Fruit fly (Drosophila melanogaster) whole organism, embryonic: ENCODE data around the gene Glt.

Experiments
- Bgb ChIP-seq: fragments of 200-800 bp; sonication (Bioruptor generic); IDR thresholded peaks from 2 replicates; pipeline ENCODE4 v1.3.6; 2022; ENCODE audit warnings: missing biosample characterization, missing genetic modification characterization; ENCODE audit not compliant: partially characterized antibody
- C15 ChIP-seq: fragments of 200-800 bp; sonication (Bioruptor generic); IDR thresholded peaks from 3 replicates; pipeline ENCODE4 v1.3.6; 2022; ENCODE audit warnings: missing biosample characterization, missing genetic modification characterization
- CG11560 ChIP-seq: fragments of 200-800 bp; sonication (Bioruptor generic); IDR thresholded peaks from 3 replicates; pipeline ENCODE4 v1.3.6; 2022; ENCODE audit warnings: missing biosample characterization, missing genetic modification characterization
- CG12299 ChIP-seq: fragments of 200-800 bp; sonication (Bioruptor generic); optimal IDR thresholded peaks from 2 replicates; lab custom pipeline; 2018; ENCODE audit warnings: missing biosample characterization, mild to moderate bottlenecking, missing genetic modification characterization
- CG14014 ChIP-seq: fragments of 200-800 bp; sonication (Bioruptor generic); IDR thresholded peaks from 2 replicates; pipeline ENCODE4 v1.3.6; 2022; ENCODE audit warnings: missing biosample characterization, missing genetic modification characterization
- CG17802 ChIP-seq: fragments of 200-800 bp; sonication (Bioruptor generic); optimal IDR thresholded peaks from 2 replicates; lab custom pipeline; 2018; ENCODE audit warnings: missing biosample characterization, mild to moderate bottlenecking, missing genetic modification characterization, moderate library complexity
- CG18619 ChIP-seq: fragments of 200-800 bp; sonication (Bioruptor generic); optimal IDR thresholded peaks from 3 replicates; lab custom pipeline; 2017; ENCODE audit warnings: missing biosample characterization, mild to moderate bottlenecking, missing genetic modification characterization
- CG2129 ChIP-seq: fragments of 200-800 bp; sonication (Bioruptor generic); IDR thresholded peaks from 2 replicates; pipeline ENCODE4 v1.3.6; 2022; ENCODE audit warnings: missing biosample characterization, missing genetic modification characterization; ENCODE audit not compliant: partially characterized antibody
- CG31224 ChIP-seq: fragments of 200-800 bp; sonication (Bioruptor generic); IDR thresholded peaks from 2 replicates; pipeline ENCODE4 v1.3.6; 2022; ENCODE audit warnings: missing biosample characterization, missing genetic modification characterization
- CG31441 ChIP-seq: fragments of 200-800 bp; sonication (Bioruptor generic); IDR thresholded peaks from 2 replicates; pipeline ENCODE4 v1.3.6; 2022; ENCODE audit warnings: missing biosample characterization, missing genetic modification characterization
- CG34224 ChIP-seq: fragments of 200-800 bp; sonication (Bioruptor generic); IDR thresholded peaks from 3 replicates; pipeline ENCODE4 v1.3.6; 2022; ENCODE audit warnings: missing biosample characterization, missing genetic modification characterization; ENCODE audit not compliant: partially characterized antibody
- CG34422 ChIP-seq: fragments of 200-800 bp; sonication (Bioruptor generic); IDR thresholded peaks from 3 replicates; pipeline ENCODE4 v1.3.6; 2022; ENCODE audit warnings: missing biosample characterization, missing genetic modification characterization
- CG4282 ChIP-seq: fragments of 200-800 bp; sonication (Bioruptor generic); optimal IDR thresholded peaks from 2 replicates; lab custom pipeline; 2016; ENCODE audit warnings: missing biosample characterization, missing genetic modification characterization
- CG6813 ChIP-seq: fragments of 200-800 bp; sonication (Bioruptor generic); optimal IDR thresholded peaks from 2 replicates; lab custom pipeline; 2017; ENCODE audit warnings: missing biosample characterization, missing genetic modification characterization, mild to moderate bottlenecking, moderate library complexity, missing genetic modification reagents
- CG7786 ChIP-seq: fragments of 200-800 bp; sonication (Bioruptor generic); optimal IDR thresholded peaks from 2 replicates; lab custom pipeline; 2016; ENCODE audit warnings: missing biosample characterization, missing genetic modification characterization
- CG8281 ChIP-seq: fragments of 200-800 bp; sonication (Bioruptor generic); optimal IDR thresholded peaks from 2 replicates; lab custom pipeline; 2018; ENCODE audit warnings: missing biosample characterization, mild to moderate bottlenecking, missing genetic modification characterization, moderate library complexity
- CG8388 ChIP-seq: fragments of 200-800 bp; sonication (Bioruptor generic); optimal IDR thresholded peaks from 2 replicates; lab custom pipeline; 2019; ENCODE audit warnings: missing biosample characterization, mild to moderate bottlenecking, missing genetic modification characterization, moderate library complexity
- CG8478 ChIP-seq: fragments of >200 bp; optimal IDR thresholded peaks from 2 replicates; lab custom pipeline; 2018
- CG8924 ChIP-seq: fragments of 200-800 bp; optimal IDR thresholded peaks from 3 replicates; lab custom pipeline; 2019; ENCODE audit warnings: missing biosample characterization, mild to moderate bottlenecking, missing genetic modification characterization, moderate library complexity
- CHES-1-like ChIP-seq: fragments of 200-800 bp; sonication (Bioruptor generic); optimal IDR thresholded peaks from 2 replicates; lab custom pipeline; 2016; ENCODE audit warnings: missing biosample characterization, missing genetic modification characterization
- CrebB ChIP-seq: fragments of 200-800 bp; sonication (Bioruptor generic); optimal IDR thresholded peaks from 3 replicates; lab custom pipeline; 2018; ENCODE audit warnings: missing biosample characterization, mild to moderate bottlenecking, missing genetic modification characterization
- Dip2 ChIP-seq: fragments of 200-800 bp; sonication (Bioruptor generic); IDR thresholded peaks from 2 replicates; pipeline ENCODE4 v1.3.6; 2022; ENCODE audit warnings: missing biosample characterization, missing genetic modification characterization
- Doc2 ChIP-seq: fragments of 200-800 bp; sonication (Bioruptor generic); IDR thresholded peaks from 2 replicates; pipeline ENCODE4 v1.3.6; 2022; ENCODE audit warnings: missing biosample characterization, missing genetic modification characterization
- Eip74EF ChIP-seq, 2 experiments: fragments of 200-800 bp in 1 of 2; fragments of >200 bp in 1 of 2; sonication (Bioruptor generic) in 1 of 2; optimal IDR thresholded peaks; 2 replicates each; lab custom pipeline; 2017 to 2019; ENCODE audit warnings: missing biosample characterization in 2 of 2, missing genetic modification characterization in 2 of 2, mild to moderate bottlenecking in 1 of 2, moderate library complexity in 1 of 2
- HHEX ChIP-seq: fragments of 200-800 bp; sonication (Bioruptor generic); optimal IDR thresholded peaks from 3 replicates; lab custom pipeline; 2017; ENCODE audit warnings: missing biosample characterization, mild to moderate bottlenecking, missing genetic modification characterization, missing genetic modification reagents
- Mad ChIP-seq: fragments of 200-800 bp; sonication (Bioruptor generic); optimal IDR thresholded peaks from 2 replicates; lab custom pipeline; 2016; ENCODE audit warnings: missing biosample characterization, missing genetic modification characterization
- NFAT ChIP-seq: fragments of 200-800 bp; sonication (Bioruptor generic); IDR thresholded peaks from 2 replicates; pipeline ENCODE4 v1.3.6; 2022; ENCODE audit warnings: missing biosample characterization, missing genetic modification characterization
- PHDP ChIP-seq: fragments of 200-800 bp; sonication (Bioruptor generic); optimal IDR thresholded peaks from 3 replicates; lab custom pipeline; 2018; ENCODE audit warnings: missing biosample characterization, mild to moderate bottlenecking, missing genetic modification characterization, moderate library complexity
- Rx ChIP-seq: fragments of 200-800 bp; sonication (Bioruptor generic); IDR thresholded peaks from 2 replicates; pipeline ENCODE4 v1.3.6; 2022; ENCODE audit warnings: missing biosample characterization, missing genetic modification characterization
- Scr ChIP-seq: fragments of 200-800 bp; sonication (Bioruptor generic); IDR thresholded peaks from 2 replicates; pipeline ENCODE4 v1.3.6; 2022; ENCODE audit warnings: missing biosample characterization, missing genetic modification characterization; ENCODE audit not compliant: partially characterized antibody
- Sin3A ChIP-seq: fragments of >200 bp; optimal IDR thresholded peaks from 2 replicates; lab custom pipeline; 2018
- Six4 ChIP-seq: fragments of 200-800 bp; sonication (Bioruptor generic); optimal IDR thresholded peaks from 2 replicates; lab custom pipeline; 2016; ENCODE audit warnings: missing biosample characterization, missing genetic modification characterization
- ab ChIP-seq: fragments of 200-800 bp; sonication (Bioruptor generic); optimal IDR thresholded peaks from 2 replicates; lab custom pipeline; 2016; ENCODE audit warnings: missing biosample characterization, missing genetic modification characterization
- abd-A ChIP-seq: fragments of 200-800 bp; sonication (Bioruptor generic); optimal IDR thresholded peaks from 3 replicates; lab custom pipeline; 2019; ENCODE audit warnings: missing biosample characterization, mild to moderate bottlenecking, missing genetic modification characterization, moderate library complexity
- amos ChIP-seq: fragments of 200-800 bp; sonication (Bioruptor generic); IDR thresholded peaks from 2 replicates; pipeline ENCODE4 v1.3.6; 2022; ENCODE audit warnings: missing biosample characterization, missing genetic modification characterization; ENCODE audit not compliant: partially characterized antibody
- ase ChIP-seq: fragments of 200-800 bp; sonication (Bioruptor generic); IDR thresholded peaks from 3 replicates; pipeline ENCODE4 v1.3.6; 2022; ENCODE audit warnings: missing biosample characterization, missing genetic modification characterization
- bowl ChIP-seq: fragments of 200-800 bp; sonication (Bioruptor generic); IDR thresholded peaks from 2 replicates; pipeline ENCODE4 v1.3.6; 2022; ENCODE audit warnings: missing biosample characterization, missing genetic modification characterization
- cad ChIP-seq: fragments of >200 bp; optimal IDR thresholded peaks from 2 replicates; lab custom pipeline; 2017; ENCODE audit warnings: missing biosample characterization, missing genetic modification characterization
- fd3F ChIP-seq: fragments of 200-800 bp; sonication (Bioruptor generic); optimal IDR thresholded peaks from 2 replicates; lab custom pipeline; 2018; ENCODE audit warnings: missing biosample characterization, mild to moderate bottlenecking, missing genetic modification characterization, moderate library complexity
- hbn ChIP-seq: fragments of 200-800 bp; sonication (Bioruptor generic); IDR thresholded peaks from 2 replicates; pipeline ENCODE4 v1.3.6; 2022; ENCODE audit warnings: missing biosample characterization, missing genetic modification characterization; ENCODE audit not compliant: partially characterized antibody
- lola ChIP-seq, 3 experiments: fragments of >200 bp in 2 of 3; fragments of 200-800 bp in 1 of 3; sonication (Bioruptor generic) in 1 of 3; optimal IDR thresholded peaks; 2 replicates each; lab custom pipeline; 2017 to 2019; ENCODE audit warnings: missing biosample characterization in 3 of 3, missing genetic modification characterization in 3 of 3, mild to moderate bottlenecking in 1 of 3, moderate library complexity in 1 of 3
- luna ChIP-seq: fragments of 200-800 bp; sonication (Bioruptor generic); optimal IDR thresholded peaks from 2 replicates; lab custom pipeline; 2016; ENCODE audit warnings: missing biosample characterization, missing genetic modification characterization
- org-1 ChIP-seq: fragments of 200-800 bp; sonication (Bioruptor generic); optimal IDR thresholded peaks from 2 replicates; lab custom pipeline; 2017; ENCODE audit warnings: missing biosample characterization, missing genetic modification characterization
- sens ChIP-seq: fragments of 200-800 bp; sonication (Bioruptor generic); peaks from one replicate; lab custom pipeline; 2016; ENCODE audit warnings: missing biosample characterization, missing genetic modification characterization
- sima ChIP-seq: fragments of 200-800 bp; sonication (Bioruptor generic); optimal IDR thresholded peaks from 2 replicates; lab custom pipeline; 2016; ENCODE audit warnings: missing biosample characterization, missing genetic modification characterization
- sug ChIP-seq: fragments of 200-800 bp; optimal IDR thresholded peaks from 2 replicates; lab custom pipeline; 2019; ENCODE audit warnings: missing biosample characterization, mild to moderate bottlenecking, missing genetic modification characterization, moderate library complexity
- toy ChIP-seq: fragments of 200-800 bp; sonication (Bioruptor generic); IDR thresholded peaks from 2 replicates; pipeline ENCODE4 v1.3.6; 2022; ENCODE audit warnings: missing biosample characterization, missing genetic modification characterization
- twi ChIP-seq: fragments of 200-800 bp; optimal IDR thresholded peaks from 2 replicates; lab custom pipeline; 2019; ENCODE audit warnings: missing biosample characterization, mild to moderate bottlenecking, missing genetic modification characterization, moderate library complexity
- vnd ChIP-seq: fragments of 200-800 bp; sonication (Bioruptor generic); IDR thresholded peaks from 3 replicates; pipeline ENCODE4 v1.3.6; 2022; ENCODE audit warnings: missing biosample characterization, missing genetic modification characterization; ENCODE audit not compliant: partially characterized antibody
- zfh2 ChIP-seq: fragments of 200-800 bp; sonication (Bioruptor generic); optimal IDR thresholded peaks from 2 replicates; lab custom pipeline; 2016; ENCODE audit warnings: missing biosample characterization, missing genetic modification characterization

Glt gene

dm6 chr2L:8683261-8684042 lies 11.0 kb downstream of the Glt start (continued):
- TF ChIP-seq CG11560 (tag; lab: Robert Waterston, UW) = no peak
- TF ChIP-seq amos (GFP tag; lab: Robert Waterston, UW) = peak; percentile 78
- no peak for TF ChIP-seq twi (tag; lab: Kevin White, UChicago)
- TF ChIP-seq CrebB (tag; lab: Kevin White, UChicago) = no peak
- TF ChIP-seq hbn (GFP tag; lab: Robert Waterston, UW) = 0 out of 2 replicates have a peak, but pooled peaks have one; percentile 36
- peak; percentile 72 for TF ChIP-seq Scr (GFP tag; lab: Robert Waterston, UW)
- no peak for TF ChIP-seq luna (GFP tag; lab: Kevin White, UChicago)
- no peak for TF ChIP-seq ab (GFP tag; lab: Kevin White, UChicago)
- TF ChIP-seq cad (GFP tag; lab: Kevin White, UChicago) = no peak
- no peak for TF ChIP-seq CG4282 (GFP tag; lab: Kevin White, UChicago)
- TF ChIP-seq CHES-1-like = no peak
- TF ChIP-seq lola (GFP tag; optimal IDR thresholded peaks at IDR 0.05; lab: Kevin White, UChicago) = no peak
- TF ChIP-seq CG6813 = no peak
- no peak for TF ChIP-seq CG7786 (GFP tag; lab: Kevin White, UChicago)
- TF ChIP-seq vnd (GFP tag; lab: Robert Waterston, UW) = peak; percentile 71
- no peak for TF ChIP-seq Doc2 (GFP tag; lab: Robert Waterston, UW)
- TF ChIP-seq CG8388 (GFP tag; lab: Kevin White, UChicago) = no peak
- TF ChIP-seq Sin3A (lab: Kevin White, UChicago) = no peak
- no peak for TF ChIP-seq bowl (GFP tag; lab: Robert Waterston, UW)
- TF ChIP-seq sug = no peak
- no peak for TF ChIP-seq CG12299 (tag; lab: Kevin White, UChicago)
- TF ChIP-seq sima (GFP tag; lab: Kevin White, UChicago) = no peak
- no peak for TF ChIP-seq toy (GFP tag; lab: Robert Waterston, UW)
- no peak for TF ChIP-seq Rx (GFP tag; lab: Robert Waterston, UW)
- TF ChIP-seq Bgb (GFP tag; lab: Robert Waterston, UW) = peak; percentile 82
- no peak for TF ChIP-seq zfh2 (GFP tag; lab: Kevin White, UChicago)
- TF ChIP-seq CG8478 (lab: Kevin White, UChicago) = no peak
- no peak for TF ChIP-seq CG18619
- no peak for TF ChIP-seq CG8281 (tag; lab: Kevin White, UChicago)
- no peak for TF ChIP-seq Mad (GFP tag; lab: Kevin White, UChicago)
- TF ChIP-seq HHEX (GFP tag; lab: Kevin White, UChicago) = no peak
- no peak for TF ChIP-seq Six4 (GFP tag; lab: Kevin White, UChicago)
- 0 out of 3 replicates have a peak, but pooled peaks have one; percentile 46 for TF ChIP-seq CG34224
- TF ChIP-seq PHDP (tag; lab: Kevin White, UChicago) = no peak
- peak; percentile 41 for TF ChIP-seq sens (GFP tag; lab: Kevin White, UChicago)
- TF ChIP-seq CG31224 (GFP tag; lab: Robert Waterston, UW) = no peak
- TF ChIP-seq abd-A (tag; lab: Kevin White, UChicago) = no peak
- TF ChIP-seq CG34422 = no peak
- TF ChIP-seq NFAT (GFP tag; lab: Robert Waterston, UW) = no peak
- TF ChIP-seq CG17802 (tag; lab: Kevin White, UChicago) = no peak
- 0 out of 2 replicates have a peak, but pooled peaks have one; percentile 0 for TF ChIP-seq CG31441 (GFP tag; lab: Robert Waterston, UW)
- no peak for TF ChIP-seq CG2129 (GFP tag; lab: Robert Waterston, UW)
- no peak for TF ChIP-seq CG8924 (tag; lab: Kevin White, UChicago)
- peak in 1 of 2 experiments; percentile 25 for TF ChIP-seq Eip74EF (GFP tag; optimal IDR thresholded peaks at IDR 0.05; lab: Kevin White, UChicago)
- no peak for TF ChIP-seq ase (GFP tag; lab: Robert Waterston, UW)
- TF ChIP-seq org-1 (GFP tag; lab: Kevin White, UChicago) = no peak
- TF ChIP-seq Dip2 (GFP tag; lab: Robert Waterston, UW) = no peak
- no peak for TF ChIP-seq fd3F
- no peak for TF ChIP-seq C15 (GFP tag; lab: Robert Waterston, UW)
- no peak for TF ChIP-seq CG14014 (GFP tag; lab: Robert Waterston, UW)
